Worm (Caenorhabditis elegans) whole organism, young adult: Measurements from ENCODE around the gene F40G9.5.

ENCODE experiments used
- D2030.7 ChIP-seq: fragments of 200-800 bp; sonication (Bioruptor generic); IDR thresholded peaks from 2 replicates; pipeline ENCODE4 v1.3.6; 2022; ENCODE audit warnings: missing genetic modification reagents, missing genetic modification characterization, missing compliant biosample characterization
- F22D6.2 ChIP-seq: sonication (generic microtip); optimal IDR thresholded peaks from 2 replicates; lab custom pipeline; 2016; ENCODE audit warnings: mild to moderate bottlenecking, missing genetic modification characterization, missing compliant biosample characterization
- F37B4.10 ChIP-seq: fragments of 200-800 bp; sonication (Bioruptor generic); IDR thresholded peaks from 2 replicates; pipeline ENCODE4 v1.3.6; 2022; ENCODE audit warnings: missing genetic modification characterization, missing compliant biosample characterization
- F39B2.1 ChIP-seq: fragments of 200-800 bp; sonication (Bioruptor generic); IDR thresholded peaks from 2 replicates; pipeline ENCODE4 v1.3.6; 2022; ENCODE audit warnings: missing genetic modification reagents, missing genetic modification characterization, missing compliant biosample characterization
- F49E8.2 ChIP-seq: sonication (generic microtip); optimal IDR thresholded peaks from 3 replicates; lab custom pipeline; 2017; ENCODE audit warnings: missing genetic modification characterization, mild to moderate bottlenecking, missing compliant biosample characterization, antibody characterized with exemption, moderate library complexity; ENCODE audit not compliant: insufficient read depth
- F57C9.4 ChIP-seq: sonication (generic microtip); optimal IDR thresholded peaks from 2 replicates; lab custom pipeline; 2017; ENCODE audit warnings: mild to moderate bottlenecking, missing genetic modification characterization, missing compliant biosample characterization
- K11D2.4 ChIP-seq: fragments of 200-800 bp; sonication (Bioruptor generic); IDR thresholded peaks from 2 replicates; pipeline ENCODE4 v1.3.6; 2022; ENCODE audit warnings: missing genetic modification reagents, missing genetic modification characterization, missing compliant biosample characterization
- akir-1 ChIP-seq: fragments of 200-800 bp; sonication (Bioruptor generic); optimal IDR thresholded peaks from 2 replicates; lab custom pipeline; 2018; ENCODE audit warnings: mild to moderate bottlenecking, missing genetic modification characterization, moderate library complexity, missing compliant biosample characterization
- atf-7 ChIP-seq: sonication (generic microtip); optimal IDR thresholded peaks from 2 replicates; lab custom pipeline; 2017; ENCODE audit warnings: mild to moderate bottlenecking, missing genetic modification characterization, missing compliant biosample characterization
- bed-2 ChIP-seq: fragments of 200-800 bp; sonication (Bioruptor generic); IDR thresholded peaks from 2 replicates; pipeline ENCODE4 v1.3.6; 2022; ENCODE audit warnings: missing genetic modification reagents, missing genetic modification characterization, missing compliant biosample characterization
- cebp-2 ChIP-seq: fragments of 200-800 bp; sonication (Bioruptor generic); IDR thresholded peaks from 2 replicates; pipeline ENCODE4 v1.3.6; 2022; ENCODE audit warnings: missing genetic modification characterization, missing compliant biosample characterization
- ceh-79 ChIP-seq: sonication (generic microtip); optimal IDR thresholded peaks from 2 replicates; lab custom pipeline; 2017; ENCODE audit warnings: mild to moderate bottlenecking, missing genetic modification characterization, missing compliant biosample characterization
- dpl-1 ChIP-seq: fragments of 150-350 bp; optimal IDR thresholded peaks from 2 replicates; lab custom pipeline; 2014; ENCODE audit warnings: missing biosample characterization, missing genetic modification reagents, missing genetic modification characterization
- egrh-3 ChIP-seq: fragments of 200-800 bp; sonication (Bioruptor generic); IDR thresholded peaks from 2 replicates; pipeline ENCODE4 v1.3.6; 2022; ENCODE audit warnings: missing genetic modification reagents, missing genetic modification characterization, missing compliant biosample characterization
- ets-4 ChIP-seq: fragments of 200-800 bp; sonication (Bioruptor generic); optimal IDR thresholded peaks from 2 replicates; lab custom pipeline; 2018; ENCODE audit warnings: mild to moderate bottlenecking, missing genetic modification characterization, missing compliant biosample characterization
- hsf-1 ChIP-seq: fragments of 200-800 bp; sonication (Bioruptor generic); IDR thresholded peaks from 2 replicates; pipeline ENCODE4 v1.3.6; 2022; ENCODE audit warnings: missing genetic modification reagents, missing genetic modification characterization, missing compliant biosample characterization
- let-526 ChIP-seq: fragments of 200-800 bp; sonication (Bioruptor generic); IDR thresholded peaks from 2 replicates; pipeline ENCODE4 v1.3.6; 2022; ENCODE audit warnings: missing genetic modification reagents, missing genetic modification characterization, missing compliant biosample characterization
- lin-26 ChIP-seq: fragments of 200-800 bp; sonication (Bioruptor generic); IDR thresholded peaks from 2 replicates; pipeline ENCODE4 v1.3.6; 2022; ENCODE audit warnings: missing genetic modification reagents, missing genetic modification characterization, missing compliant biosample characterization
- lin-35 ChIP-seq, 3 experiments: fragments of 150-350 bp in 2 of 3; sonication (generic microtip) in 1 of 3; optimal IDR thresholded peaks; 2 replicates each; lab custom pipeline; 2014 to 2018; ENCODE audit warnings: missing biosample characterization in 3 of 3, missing genetic modification characterization in 3 of 3, missing genetic modification reagents in 3 of 3
- lir-1 ChIP-seq: fragments of 200-800 bp; sonication (Bioruptor generic); conservative IDR thresholded peaks from 2 replicates; pipeline ENCODE4 v1.3.6; 2022; ENCODE audit warnings: missing genetic modification reagents, missing genetic modification characterization, missing compliant biosample characterization
- madf-6 ChIP-seq: fragments of 200-800 bp; sonication (Bioruptor generic); IDR thresholded peaks from 2 replicates; pipeline ENCODE4 v1.3.6; 2022; ENCODE audit warnings: missing genetic modification reagents, missing genetic modification characterization, missing compliant biosample characterization
- mes-4 ChIP-seq: sonication (generic microtip); optimal IDR thresholded peaks from 2 replicates; lab custom pipeline; 2016; ENCODE audit warnings: missing genotype, missing genetic modification characterization, missing compliant biosample characterization
- nhr-80 ChIP-seq: sonication (generic microtip); optimal IDR thresholded peaks from 2 replicates; lab custom pipeline; 2016; ENCODE audit warnings: missing genetic modification characterization, missing compliant biosample characterization
- nhr-90 ChIP-seq: sonication (generic microtip); optimal IDR thresholded peaks from 2 replicates; lab custom pipeline; 2016; ENCODE audit warnings: missing genotype, mild to moderate bottlenecking, missing genetic modification characterization, missing compliant biosample characterization
- pha-4 ChIP-seq: fragments of 150-350 bp; sonication (generic microtip); optimal IDR thresholded peaks from 2 replicates; lab custom pipeline; 2014; ENCODE audit warnings: missing biosample characterization, missing genetic modification reagents, missing genetic modification characterization
- sdz-38 ChIP-seq: sonication (generic microtip); optimal IDR thresholded peaks from 2 replicates; lab custom pipeline; 2016; ENCODE audit warnings: missing genotype, missing genetic modification characterization, missing compliant biosample characterization
- snpc-3.4 ChIP-seq: sonication (generic microtip); optimal IDR thresholded peaks from 2 replicates; lab custom pipeline; 2017; ENCODE audit warnings: missing genetic modification characterization, mild to moderate bottlenecking, missing compliant biosample characterization, antibody characterized with exemption, moderate library complexity, missing genotype, missing genetic modification reagents
- snpc-4 ChIP-seq, 5 experiments: fragments of 150-350 bp in 1 of 5; sonication (generic microtip) in 4 of 5; optimal IDR thresholded peaks; 2 replicates each; lab custom pipeline; 2014 to 2018; ENCODE audit warnings: missing genetic modification characterization in 5 of 5, missing biosample characterization in 3 of 5, antibody characterized with exemption in 2 of 5, mild to moderate bottlenecking in 2 of 5, missing compliant biosample characterization in 2 of 5, missing genotype in 2 of 5, moderate library complexity in 2 of 5, missing genetic modification reagents in 1 of 5
- tbp1 ChIP-seq: fragments of 200-800 bp; sonication (Bioruptor generic); optimal IDR thresholded peaks from 2 replicates; lab custom pipeline; 2018; ENCODE audit warnings: mild to moderate bottlenecking, missing genetic modification characterization, missing compliant biosample characterization
- tlf-1 ChIP-seq: fragments of 200-800 bp; sonication (Bioruptor generic); optimal IDR thresholded peaks from 2 replicates; lab custom pipeline; 2018; ENCODE audit warnings: mild to moderate bottlenecking, missing genetic modification characterization, missing compliant biosample characterization
- unc-130 ChIP-seq: sonication (generic microtip); optimal IDR thresholded peaks from 2 replicates; lab custom pipeline; 2016; ENCODE audit warnings: missing genetic modification reagents, missing genetic modification characterization, missing compliant biosample characterization
- ztf-22 ChIP-seq: fragments of 200-800 bp; sonication (Bioruptor generic); optimal IDR thresholded peaks from 2 replicates; lab custom pipeline; 2018; ENCODE audit warnings: mild to moderate bottlenecking, missing genetic modification characterization, moderate library complexity, missing compliant biosample characterization
- ztf-25 ChIP-seq: fragments of 200-800 bp; sonication (Bioruptor generic); IDR thresholded peaks from 2 replicates; pipeline ENCODE4 v1.3.6; 2022; ENCODE audit warnings: missing genetic modification reagents, missing genetic modification characterization, missing compliant biosample characterization
- ztf-6 ChIP-seq: fragments of 200-800 bp; sonication (Bioruptor generic); IDR thresholded peaks from 2 replicates; pipeline ENCODE4 v1.3.6; 2022; ENCODE audit warnings: missing genetic modification reagents, missing genetic modification characterization, missing compliant biosample characterization

F40G9.5 gene

ce11 chrIII:149132-149531 is 31.9 kb upstream of the F40G9.5 start:
- TF ChIP-seq akir-1 (GFP tag; lab: Kevin White, UChicago) (no peak), unc-130 (GFP tag; lab: Kevin White, UChicago) (no peak), dpl-1 (GFP tag; lab: Kevin White, UChicago) (no peak), ets-4 (GFP tag; lab: Kevin White, UChicago) (no peak)

- 0 out of 2 replicates have a peak, but pooled peaks have one; percentile 12 for TF ChIP-seq ztf-6 (GFP tag; lab: Robert Waterston, UW)
- 0 out of 2 replicates have a peak, but pooled peaks have one; percentile 51 for TF ChIP-seq F37B4.10 (GFP tag; lab: Robert Waterston, UW)
- no peak for TF ChIP-seq snpc-4 (GFP tag; optimal IDR thresholded peaks at IDR 0.05; lab: Kevin White, UChicago)
- peak in 2 of 4 experiments; percentile 67 to 85 for TF ChIP-seq snpc-4 (tag; optimal IDR thresholded peaks at IDR 0.05; lab: Kevin White, UChicago)
- no peak for TF ChIP-seq D2030.7
- TF ChIP-seq lin-26 (GFP tag; lab: Robert Waterston, UW), result 0 out of 2 replicates have a peak, but pooled peaks have one; percentile 30
- no peak for TF ChIP-seq mes-4
Observed at ce11 chrIII:151084-151483, 30.0 kb upstream of the F40G9.5 start.

- TF ChIP-seq tbp1, result peak; percentile 5
- no peak for TF ChIP-seq lin-35 (GFP tag; optimal IDR thresholded peaks at IDR 0.05; lab: Kevin White, UChicago)
- no peak for TF ChIP-seq lir-1
- peak; percentile 19 for TF ChIP-seq ets-4 (GFP tag; lab: Kevin White, UChicago)
- TF ChIP-seq F22D6.2 (tag; lab: Kevin White, UChicago), result no peak
- no peak for TF ChIP-seq ceh-79
- no peak for TF ChIP-seq pha-4
- peak; percentile 96 for TF ChIP-seq nhr-80 (tag; lab: Kevin White, UChicago)
- no peak for TF ChIP-seq dpl-1 (GFP tag; lab: Kevin White, UChicago)
- no peak for TF ChIP-seq let-526 (GFP tag; lab: Robert Waterston, UW)
- peak; percentile 40 for TF ChIP-seq atf-7
- peak; percentile 52 for TF ChIP-seq ztf-22 (GFP tag; lab: Kevin White, UChicago)
- no peak for TF ChIP-seq K11D2.4 (GFP tag; lab: Robert Waterston, UW)
- no peak for TF ChIP-seq tlf-1
Observed at ce11 chrIII:154168-154567, 26.9 kb upstream of the F40G9.5 start.

ce11 chrIII:156645-157044 is 24.4 kb upstream of the F40G9.5 start, which contains the start of the genes zig-13 and ver-1:
Gene zig-13, minus strand, starts transcription at chrIII:156745.
Gene ver-1, plus strand, starts transcription at chrIII:156824.
- TF ChIP-seq egrh-3 (GFP tag; lab: Robert Waterston, UW) (no peak), bed-2 (GFP tag; lab: Robert Waterston, UW) (no peak), snpc-4 (GFP tag; optimal IDR thresholded peaks at IDR 0.05; lab: Kevin White, UChicago) (no peak), snpc-4 (tag; optimal IDR thresholded peaks at IDR 0.05; lab: Kevin White, UChicago) (no peak), F39B2.1 (GFP tag; lab: Robert Waterston, UW) (no peak), sdz-38 (tag; lab: Kevin White, UChicago) (no peak), madf-6 (GFP tag; lab: Robert Waterston, UW) (no peak), F49E8.2 (no peak), hsf-1 (GFP tag; lab: Robert Waterston, UW) (no peak), nhr-90 (no peak), dpl-1 (GFP tag; lab: Kevin White, UChicago) (no peak), cebp-2 (GFP tag; lab: Robert Waterston, UW) (no peak), F57C9.4 (tag; lab: Kevin White, UChicago) (no peak), snpc-3.4 (no peak), ztf-25 (GFP tag; lab: Robert Waterston, UW) (no peak)
